Worm (Caenorhabditis elegans): Measurements from ENCODE around the gene F20D12.12.

- TF ChIP-seq snpc-4 (tag; optimal IDR thresholded peaks at IDR 0.05) (no peak), unc-62 (GFP tag; optimal IDR thresholded peaks at IDR 0.05) (no peak), nhr-11 (tag; optimal IDR thresholded peaks at IDR 0.05) (no peak), R02D3.7 (tag; optimal IDR thresholded peaks at IDR 0.05) (no peak), egl-27 (tag; optimal IDR thresholded peaks at IDR 0.05) (no peak), fos-1 (tag; optimal IDR thresholded peaks at IDR 0.05) (no peak), lin-39 (tag; optimal IDR thresholded peaks at IDR 0.05) (no peak), peb-1 (tag; optimal IDR thresholded peaks at IDR 0.05) (no peak), elt-1 (tag; optimal IDR thresholded peaks at IDR 0.05) (no peak), lsy-2 (tag; optimal IDR thresholded peaks at IDR 0.05) (peak in 1 of 2 experiments; percentile 5), unc-39 (tag; optimal IDR thresholded peaks at IDR 0.05) (no peak)
Measured at ce11 chrIV:7897443-7897842, 49.8 kb upstream of the F20D12.12 start, which contains the start of gene ilys-4.
